Fruit fly (Drosophila melanogaster) whole organism, embryonic: ENCODE results near the gene CG13064.

Experiments
- Ada2b ChIP-seq: fragments of 200-800 bp; sonication (Bioruptor generic); IDR thresholded peaks from 2 replicates; pipeline ENCODE4 v1.3.6; 2022; ENCODE audit warnings: missing biosample characterization, missing genetic modification characterization
- Aef1 ChIP-seq: fragments of 200-800 bp; sonication (Bioruptor generic); IDR thresholded peaks from 3 replicates; pipeline ENCODE4 v1.3.6; 2022; ENCODE audit warnings: missing biosample characterization, missing genetic modification characterization
- Atf6 ChIP-seq: fragments of 200-800 bp; sonication (Bioruptor generic); IDR thresholded peaks from 2 replicates; pipeline ENCODE4 v1.3.6; 2022; ENCODE audit warnings: missing biosample characterization, missing genetic modification characterization
- CG11723 ChIP-seq: fragments of 200-800 bp; sonication (Bioruptor generic); optimal IDR thresholded peaks from 2 replicates; lab custom pipeline; 2017; ENCODE audit warnings: missing biosample characterization, mild to moderate bottlenecking, missing genetic modification characterization
- CG12769 ChIP-seq: fragments of 200-800 bp; sonication (Bioruptor generic); optimal IDR thresholded peaks from 2 replicates; lab custom pipeline; 2019; ENCODE audit warnings: missing biosample characterization, mild to moderate bottlenecking, missing genetic modification characterization, moderate library complexity
- CG13424 ChIP-seq: fragments of 200-800 bp; sonication (Bioruptor generic); optimal IDR thresholded peaks from 2 replicates; lab custom pipeline; 2019; ENCODE audit warnings: missing biosample characterization, mild to moderate bottlenecking, missing genetic modification characterization, moderate library complexity
- CG14441 ChIP-seq: fragments of 200-800 bp; sonication (Bioruptor generic); IDR thresholded peaks from 2 replicates; pipeline ENCODE4 v1.3.6; 2022; ENCODE audit warnings: missing biosample characterization, missing genetic modification characterization
- CG14860 ChIP-seq: fragments of 200-800 bp; sonication (Bioruptor generic); IDR thresholded peaks from 3 replicates; pipeline ENCODE4 v1.3.6; 2022; ENCODE audit warnings: missing biosample characterization, missing genetic modification characterization; ENCODE audit not compliant: partially characterized antibody
- CG15269 ChIP-seq: fragments of 200-800 bp; sonication (Bioruptor generic); optimal IDR thresholded peaks from 2 replicates; lab custom pipeline; 2018; ENCODE audit warnings: missing biosample characterization, mild to moderate bottlenecking, missing genetic modification characterization, moderate library complexity
- CG17385 ChIP-seq: fragments of 200-800 bp; sonication (Bioruptor generic); optimal IDR thresholded peaks from 3 replicates; lab custom pipeline; 2018; ENCODE audit warnings: missing biosample characterization, mild to moderate bottlenecking, missing genetic modification characterization
- CG2678 ChIP-seq: fragments of 200-800 bp; sonication (Bioruptor generic); optimal IDR thresholded peaks from 3 replicates; lab custom pipeline; 2019; ENCODE audit warnings: missing biosample characterization, mild to moderate bottlenecking, missing genetic modification characterization, moderate library complexity
- CG30020 ChIP-seq: fragments of 200-800 bp; optimal IDR thresholded peaks from 2 replicates; lab custom pipeline; 2019; ENCODE audit warnings: missing biosample characterization, mild to moderate bottlenecking, missing genetic modification characterization, moderate library complexity
- CG30403 ChIP-seq: fragments of 200-800 bp; sonication (Bioruptor generic); optimal IDR thresholded peaks from 3 replicates; lab custom pipeline; 2016; ENCODE audit warnings: missing biosample characterization, missing genetic modification characterization
- CG32772 ChIP-seq: fragments of 200-800 bp; sonication (Bioruptor generic); IDR thresholded peaks from 2 replicates; pipeline ENCODE4 v1.3.6; 2022; ENCODE audit warnings: missing biosample characterization, missing genetic modification characterization
- CG34422 ChIP-seq: fragments of 200-800 bp; sonication (Bioruptor generic); IDR thresholded peaks from 3 replicates; pipeline ENCODE4 v1.3.6; 2022; ENCODE audit warnings: missing biosample characterization, missing genetic modification characterization
- CG5953 ChIP-seq: fragments of 200-800 bp; sonication (Bioruptor generic); IDR thresholded peaks from 2 replicates; pipeline ENCODE4 v1.3.6; 2022; ENCODE audit warnings: missing biosample characterization, missing genetic modification characterization
- CG6254 ChIP-seq: fragments of 200-800 bp; sonication (Bioruptor generic); optimal IDR thresholded peaks from 3 replicates; lab custom pipeline; 2017; ENCODE audit warnings: mild to moderate bottlenecking, missing biosample characterization, missing genetic modification reagents, missing genetic modification characterization
- CG6654 ChIP-seq: fragments of 200-800 bp; sonication (Bioruptor generic); optimal IDR thresholded peaks from 2 replicates; lab custom pipeline; 2017; ENCODE audit warnings: missing biosample characterization, mild to moderate bottlenecking, missing genetic modification characterization
- CG6689 ChIP-seq: fragments of 200-800 bp; sonication (Bioruptor generic); IDR thresholded peaks from 2 replicates; pipeline ENCODE4 v1.3.6; 2022; ENCODE audit warnings: missing biosample characterization, missing genetic modification characterization
- CG8290 ChIP-seq, 3 experiments: fragments of 200-800 bp; sonication (Bioruptor generic); optimal IDR thresholded peaks; 2 replicates each; lab custom pipeline; 2016 to 2019; ENCODE audit warnings: missing biosample characterization in 3 of 3, missing genetic modification characterization in 3 of 3, mild to moderate bottlenecking in 2 of 3, moderate library complexity in 1 of 3
- CoRest ChIP-seq: fragments of 200-800 bp; sonication (Bioruptor generic); optimal IDR thresholded peaks from 3 replicates; lab custom pipeline; 2018; ENCODE audit warnings: missing biosample characterization, mild to moderate bottlenecking, missing genetic modification characterization, moderate library complexity
- Dad ChIP-seq: fragments of 200-800 bp; sonication (Bioruptor generic); optimal IDR thresholded peaks from 3 replicates; lab custom pipeline; 2016; ENCODE audit warnings: missing biosample characterization, missing genetic modification characterization
- Drgx ChIP-seq: fragments of 200-800 bp; sonication (Bioruptor generic); IDR thresholded peaks from 2 replicates; pipeline ENCODE4 v1.3.6; 2022; ENCODE audit warnings: missing biosample characterization, missing genetic modification characterization
- H2.0 ChIP-seq: fragments of 200-800 bp; sonication (Bioruptor generic); IDR thresholded peaks from 2 replicates; pipeline ENCODE4 v1.3.6; 2022; ENCODE audit warnings: missing biosample characterization, missing genetic modification characterization
- HLH3B ChIP-seq: fragments of 200-800 bp; sonication (Bioruptor generic); IDR thresholded peaks from 2 replicates; pipeline ENCODE4 v1.3.6; 2022; ENCODE audit warnings: missing biosample characterization, missing genetic modification characterization
- Mrtf ChIP-seq: fragments of 200-800 bp; sonication (Bioruptor generic); IDR thresholded peaks from 3 replicates; pipeline ENCODE4 v1.3.6; 2022; ENCODE audit warnings: missing biosample characterization, missing genetic modification characterization
- Nf-YC ChIP-seq: fragments of 200-800 bp; optimal IDR thresholded peaks from 3 replicates; lab custom pipeline; 2019; ENCODE audit warnings: missing biosample characterization, mild to moderate bottlenecking, missing genetic modification characterization, moderate library complexity
- Spps ChIP-seq: fragments of 200-800 bp; sonication (Bioruptor generic); optimal IDR thresholded peaks from 2 replicates; lab custom pipeline; 2018; ENCODE audit warnings: missing biosample characterization, mild to moderate bottlenecking, missing genetic modification characterization
- Xbp1 ChIP-seq: fragments of 200-800 bp; sonication (Bioruptor generic); optimal IDR thresholded peaks from 3 replicates; lab custom pipeline; 2016; ENCODE audit warnings: missing biosample characterization, mild to moderate bottlenecking, missing genetic modification characterization
- az2 ChIP-seq: fragments of 200-800 bp; sonication (Bioruptor generic); optimal IDR thresholded peaks from 3 replicates; lab custom pipeline; 2016; ENCODE audit warnings: missing biosample characterization, missing genetic modification characterization
- cato ChIP-seq: fragments of 200-800 bp; sonication (Bioruptor generic); optimal IDR thresholded peaks from 2 replicates; lab custom pipeline; 2016; ENCODE audit warnings: missing biosample characterization, missing genetic modification characterization, borderline replicate concordance
- disco-r ChIP-seq: fragments of 200-800 bp; sonication (Bioruptor generic); optimal IDR thresholded peaks from 2 replicates; lab custom pipeline; 2016; ENCODE audit warnings: missing biosample characterization, missing genetic modification characterization
- dmrt99B ChIP-seq: fragments of 200-800 bp; sonication (Bioruptor generic); optimal IDR thresholded peaks from 2 replicates; lab custom pipeline; 2018; ENCODE audit warnings: missing biosample characterization, mild to moderate bottlenecking, missing genetic modification characterization, moderate library complexity
- en ChIP-seq: fragments of 200-800 bp; sonication (Bioruptor generic); optimal IDR thresholded peaks from 2 replicates; lab custom pipeline; 2016; ENCODE audit warnings: missing biosample characterization, missing genetic modification characterization
- fd3F ChIP-seq: fragments of 200-800 bp; sonication (Bioruptor generic); optimal IDR thresholded peaks from 2 replicates; lab custom pipeline; 2018; ENCODE audit warnings: missing biosample characterization, mild to moderate bottlenecking, missing genetic modification characterization, moderate library complexity
- fd96Cb ChIP-seq: fragments of 200-800 bp; sonication (Bioruptor generic); optimal IDR thresholded peaks from 2 replicates; lab custom pipeline; 2018; ENCODE audit warnings: missing biosample characterization, mild to moderate bottlenecking, missing genetic modification characterization, moderate library complexity
- gem ChIP-seq: fragments of 200-800 bp; sonication (Bioruptor generic); optimal IDR thresholded peaks from 2 replicates; lab custom pipeline; 2019; ENCODE audit warnings: missing biosample characterization, mild to moderate bottlenecking, missing genetic modification characterization, moderate library complexity
- grn ChIP-seq: fragments of 200-800 bp; sonication (Bioruptor generic); optimal IDR thresholded peaks from 3 replicates; lab custom pipeline; 2017; ENCODE audit warnings: missing biosample characterization, missing genetic modification characterization
- ham ChIP-seq: fragments of 200-800 bp; sonication (Bioruptor generic); IDR thresholded peaks from 2 replicates; pipeline ENCODE4 v1.3.6; 2022; ENCODE audit warnings: missing biosample characterization, missing genetic modification characterization
- jumu ChIP-seq: fragments of 200-800 bp; sonication (Bioruptor generic); optimal IDR thresholded peaks from 3 replicates; lab custom pipeline; 2016; ENCODE audit warnings: missing biosample characterization, missing genetic modification characterization
- kni ChIP-seq: fragments of 200-800 bp; sonication (Bioruptor generic); optimal IDR thresholded peaks from 3 replicates; lab custom pipeline; 2017; ENCODE audit warnings: mild to moderate bottlenecking, missing biosample characterization, missing genetic modification reagents, missing genetic modification characterization
- knrl ChIP-seq: fragments of 200-800 bp; sonication (Bioruptor generic); IDR thresholded peaks from 3 replicates; pipeline ENCODE4 v1.3.6; 2022; ENCODE audit warnings: missing biosample characterization, missing genetic modification characterization; ENCODE audit not compliant: partially characterized antibody
- lmd ChIP-seq: fragments of 200-800 bp; sonication (Bioruptor generic); IDR thresholded peaks from 2 replicates; pipeline ENCODE4 v1.3.6; 2022; ENCODE audit warnings: missing biosample characterization, missing genetic modification characterization
- lola ChIP-seq, 3 experiments: fragments of >200 bp in 2 of 3; fragments of 200-800 bp in 1 of 3; sonication (Bioruptor generic) in 1 of 3; optimal IDR thresholded peaks; 2 replicates each; lab custom pipeline; 2017 to 2019; ENCODE audit warnings: missing biosample characterization in 3 of 3, missing genetic modification characterization in 3 of 3, mild to moderate bottlenecking in 1 of 3, moderate library complexity in 1 of 3
- scrt ChIP-seq: fragments of 200-800 bp; sonication (Bioruptor generic); optimal IDR thresholded peaks from 2 replicates; lab custom pipeline; 2018; ENCODE audit warnings: missing biosample characterization, mild to moderate bottlenecking, missing genetic modification characterization, moderate library complexity
- tap ChIP-seq: fragments of 200-800 bp; optimal IDR thresholded peaks from 3 replicates; lab custom pipeline; 2019; ENCODE audit warnings: missing biosample characterization, mild to moderate bottlenecking, missing genetic modification characterization, moderate library complexity
- tgo ChIP-seq: fragments of 200-800 bp; sonication (Bioruptor generic); IDR thresholded peaks from 3 replicates; pipeline ENCODE4 v1.3.6; 2022; ENCODE audit warnings: missing biosample characterization, missing genetic modification characterization
- trh ChIP-seq: fragments of 200-800 bp; sonication (Bioruptor generic); optimal IDR thresholded peaks from 2 replicates; lab custom pipeline; 2016; ENCODE audit warnings: missing biosample characterization, missing genetic modification characterization
- ttk ChIP-seq: fragments of 200-800 bp; sonication (Bioruptor generic); IDR thresholded peaks from 2 replicates; pipeline ENCODE4 v2.1.2; 2022; ENCODE audit warnings: missing biosample characterization, missing genetic modification characterization
- vvl ChIP-seq: fragments of 200-800 bp; sonication (Bioruptor generic); IDR thresholded peaks from 2 replicates; pipeline ENCODE4 v1.3.6; 2022; ENCODE audit warnings: missing biosample characterization, missing genetic modification characterization

Gene CG13064

DNA sequence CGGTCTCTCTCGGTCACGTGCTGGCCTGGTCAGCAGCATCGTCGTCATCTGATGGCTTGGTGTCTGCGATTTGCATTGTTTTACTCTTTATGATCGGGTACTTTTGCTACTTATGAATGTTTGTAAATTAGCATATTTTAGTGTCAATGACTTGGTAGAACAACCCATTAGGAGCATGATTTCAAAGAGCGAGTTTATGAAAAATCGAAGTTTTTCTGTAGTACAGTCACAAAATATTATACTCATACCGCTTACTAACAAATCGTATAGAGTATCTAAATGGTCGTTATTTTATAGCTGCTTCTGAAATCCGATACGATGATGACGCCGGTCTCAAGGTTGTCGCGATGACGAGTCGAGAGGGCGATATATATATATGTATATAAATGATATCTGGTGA lies 6.1 kb downstream of the CG13064 start:
- TF ChIP-seq ttk (GFP tag; lab: Robert Waterston, UW): 0 out of 2 replicates have a peak, but pooled peaks have one; percentile 5
- TF ChIP-seq CG14860: no peak
- no peak for TF ChIP-seq trh (GFP tag; lab: Kevin White, UChicago)
- no peak for TF ChIP-seq az2
- TF ChIP-seq ham (GFP tag; lab: Robert Waterston, UW): no peak
- TF ChIP-seq CG30020 (tag; lab: Kevin White, UChicago): no peak
- TF ChIP-seq Atf6 (GFP tag; lab: Robert Waterston, UW): no peak
- TF ChIP-seq CG15269: peak; percentile 64
- TF ChIP-seq CG14441 (GFP tag; lab: Robert Waterston, UW): peak; percentile 57
- TF ChIP-seq en (GFP tag; lab: Kevin White, UChicago): no peak
- TF ChIP-seq Dad: no peak
- no peak for TF ChIP-seq kni (GFP tag; lab: Kevin White, UChicago)
- no peak for TF ChIP-seq lola (GFP tag; optimal IDR thresholded peaks at IDR 0.05; lab: Kevin White, UChicago)
- TF ChIP-seq scrt: no peak
- TF ChIP-seq CG2678 (tag; lab: Kevin White, UChicago): peak; percentile 61
- TF ChIP-seq CG8290 (GFP tag; optimal IDR thresholded peaks at IDR 0.05; lab: Kevin White, UChicago): no peak
- peak in 1 of 2 experiments; percentile 46 for TF ChIP-seq CG8290 (tag; optimal IDR thresholded peaks at IDR 0.05; lab: Kevin White, UChicago)
- TF ChIP-seq disco-r (GFP tag; lab: Kevin White, UChicago): no peak
- TF ChIP-seq CG12769: peak; percentile 39
- TF ChIP-seq fd96Cb: peak; percentile 19
- TF ChIP-seq gem (tag; lab: Kevin White, UChicago): peak; percentile 56
- TF ChIP-seq Spps (tag; lab: Kevin White, UChicago): no peak
- 0 out of 2 replicates have a peak, but pooled peaks have one; percentile 33 for TF ChIP-seq CG6689 (GFP tag; lab: Robert Waterston, UW)
- no peak for TF ChIP-seq Drgx (GFP tag; lab: Robert Waterston, UW)
- peak; percentile 16 for TF ChIP-seq CoRest (tag; lab: Kevin White, UChicago)
- no peak; the same call in 1 of the 2 replicates for TF ChIP-seq lmd (GFP tag; lab: Robert Waterston, UW)
- TF ChIP-seq CG32772 (GFP tag; lab: Robert Waterston, UW): 0 out of 2 replicates have a peak, but pooled peaks have one; percentile 8
- no peak for TF ChIP-seq CG6654 (GFP tag; lab: Kevin White, UChicago)
- peak; percentile 40 for TF ChIP-seq tap (tag; lab: Kevin White, UChicago)
- no peak for TF ChIP-seq knrl (GFP tag; lab: Robert Waterston, UW)
- peak; percentile 20 for TF ChIP-seq CG30403 (GFP tag; lab: Kevin White, UChicago)
- no peak for TF ChIP-seq CG5953 (GFP tag; lab: Robert Waterston, UW)
- peak; percentile 35; the same call in 2 of the 3 replicates for TF ChIP-seq tgo
- TF ChIP-seq Ada2b (GFP tag; lab: Robert Waterston, UW): peak; percentile 20; the same call in 1 of the 2 replicates
- TF ChIP-seq jumu (GFP tag; lab: Kevin White, UChicago): peak; percentile 3
- no peak for TF ChIP-seq cato (GFP tag; lab: Kevin White, UChicago)
- TF ChIP-seq dmrt99B (tag; lab: Kevin White, UChicago): peak; percentile 67
- TF ChIP-seq Nf-YC (tag; lab: Kevin White, UChicago): no peak
- no peak for TF ChIP-seq Mrtf (GFP tag; lab: Robert Waterston, UW)
- peak; percentile 10 for TF ChIP-seq Xbp1 (GFP tag; lab: Kevin White, UChicago)
- TF ChIP-seq CG6254 (GFP tag; lab: Kevin White, UChicago): no peak
- TF ChIP-seq HLH3B: peak; percentile 34; the same call in 1 of the 2 replicates
- no peak for TF ChIP-seq H2.0 (GFP tag; lab: Robert Waterston, UW)
- peak; percentile 7 for TF ChIP-seq fd3F (GFP tag; lab: Kevin White, UChicago)
- TF ChIP-seq CG34422 (GFP tag; lab: Robert Waterston, UW): no peak
- TF ChIP-seq grn (GFP tag; lab: Kevin White, UChicago): no peak
- 0 out of 3 replicates have a peak, but pooled peaks have one; percentile 10 for TF ChIP-seq Aef1
- peak; percentile 54 for TF ChIP-seq CG13424 (tag; lab: Kevin White, UChicago)
- TF ChIP-seq vvl: peak; percentile 62
- peak; percentile 18 for TF ChIP-seq CG17385 (GFP tag; lab: Kevin White, UChicago)
- TF ChIP-seq CG11723 (GFP tag; lab: Kevin White, UChicago): no peak
